Worm (Caenorhabditis elegans) whole organism, L3 larva: ENCODE results near the gene ceh-24.

ENCODE experiments used
- R02D3.7 ChIP-seq: fragments of 150-350 bp; optimal IDR thresholded peaks from 2 replicates; lab custom pipeline; 2014; ENCODE audit warnings: missing biosample characterization, missing genetic modification characterization
- ZK546.5 ChIP-seq: sonication (generic microtip); optimal IDR thresholded peaks from 2 replicates; lab custom pipeline; 2017; ENCODE audit warnings: missing biosample characterization, missing genetic modification characterization
- ama-1 ChIP-seq: fragments of 150-350 bp; optimal IDR thresholded peaks from 2 replicates; lab custom pipeline; 2018
- ceh-16 ChIP-seq: sonication (generic microtip); optimal IDR thresholded peaks from 2 replicates; lab custom pipeline; 2017; ENCODE audit warnings: missing biosample characterization, missing genetic modification characterization
- ceh-28 ChIP-seq: fragments of 150-350 bp; optimal IDR thresholded peaks from 2 replicates; lab custom pipeline; 2014; ENCODE audit warnings: missing biosample characterization, missing genetic modification reagents, missing genetic modification characterization
- ceh-82 ChIP-seq: fragments of 150-350 bp; optimal IDR thresholded peaks from 2 replicates; lab custom pipeline; 2014; ENCODE audit warnings: missing biosample characterization, missing genetic modification characterization
- ceh-9 ChIP-seq: sonication (generic microtip); optimal IDR thresholded peaks from 2 replicates; lab custom pipeline; 2018; ENCODE audit warnings: missing biosample characterization, missing genetic modification characterization
- daf-12 ChIP-seq: fragments of 150-350 bp; optimal IDR thresholded peaks from 2 replicates; lab custom pipeline; 2014; ENCODE audit warnings: missing biosample characterization, missing genetic modification reagents, missing genetic modification characterization
- egl-27 ChIP-seq: sonication (generic microtip); optimal IDR thresholded peaks from 4 replicates; lab custom pipeline; 2017; ENCODE audit warnings: missing biosample characterization, missing genetic modification reagents, missing genetic modification characterization
- egl-5 ChIP-seq: fragments of 150-350 bp; optimal IDR thresholded peaks from 2 replicates; lab custom pipeline; 2017; ENCODE audit warnings: missing biosample characterization, missing genetic modification reagents, missing genetic modification characterization, inconsistent platforms
- elt-1 ChIP-seq: fragments of 150-350 bp; optimal IDR thresholded peaks from 2 replicates; lab custom pipeline; 2014; ENCODE audit warnings: missing biosample characterization, missing genetic modification characterization
- elt-2 ChIP-seq: sonication (generic microtip); optimal IDR thresholded peaks from 2 replicates; lab custom pipeline; 2016; ENCODE audit warnings: missing genetic modification reagents, mild to moderate bottlenecking, missing genetic modification characterization, missing compliant biosample characterization
- elt-3 ChIP-seq, 3 experiments: fragments of 150-350 bp in 1 of 3; sonication (generic microtip) in 2 of 3; optimal IDR thresholded peaks; 2 replicates in 2 of 3; 4 replicates in 1 of 3; lab custom pipeline; 2014 to 2017; ENCODE audit warnings: missing biosample characterization in 3 of 3, missing genetic modification characterization in 3 of 3
- fkh-10 ChIP-seq: sonication (generic microtip); optimal IDR thresholded peaks from 2 replicates; lab custom pipeline; 2017; ENCODE audit warnings: missing biosample characterization, missing genetic modification reagents, missing genetic modification characterization
- fkh-2 ChIP-seq: fragments of 150-350 bp; optimal IDR thresholded peaks from 2 replicates; lab custom pipeline; 2014; ENCODE audit warnings: missing biosample characterization, missing genetic modification reagents, missing genetic modification characterization
- fos-1 ChIP-seq: fragments of 150-350 bp; optimal IDR thresholded peaks from 2 replicates; lab custom pipeline; 2014; ENCODE audit warnings: missing biosample characterization, missing genetic modification characterization
- hmg-11 ChIP-seq: sonication (generic microtip); optimal IDR thresholded peaks from 2 replicates; lab custom pipeline; 2016; ENCODE audit warnings: missing genetic modification characterization, missing compliant biosample characterization
- jun-1 ChIP-seq: fragments of 150-350 bp; optimal IDR thresholded peaks from 2 replicates; lab custom pipeline; 2014; ENCODE audit warnings: missing biosample characterization, missing genetic modification reagents, missing genetic modification characterization
- lin-15B ChIP-seq: fragments of 150-350 bp; optimal IDR thresholded peaks from 2 replicates; lab custom pipeline; 2014; ENCODE audit warnings: missing biosample characterization, missing genetic modification characterization
- mdl-1 ChIP-seq: fragments of 150-350 bp; optimal IDR thresholded peaks from 2 replicates; lab custom pipeline; 2014; ENCODE audit warnings: missing biosample characterization, missing genetic modification characterization
- mml-1 ChIP-seq: fragments of 150-350 bp; sonication (generic microtip); optimal IDR thresholded peaks from 3 replicates; lab custom pipeline; 2014; ENCODE audit warnings: missing biosample characterization, missing genetic modification characterization
- nfya-1 ChIP-seq: sonication (generic microtip); optimal IDR thresholded peaks from 2 replicates; lab custom pipeline; 2017; ENCODE audit warnings: missing genetic modification characterization, mild to moderate bottlenecking, missing compliant biosample characterization, antibody characterized with exemption, moderate library complexity; ENCODE audit not compliant: insufficient read depth
- nhr-11 ChIP-seq: fragments of 150-350 bp; optimal IDR thresholded peaks from 2 replicates; lab custom pipeline; 2014; ENCODE audit warnings: missing biosample characterization, missing genetic modification characterization
- nhr-12 ChIP-seq: fragments of 150-350 bp; optimal IDR thresholded peaks from 2 replicates; lab custom pipeline; 2014; ENCODE audit warnings: missing biosample characterization, missing genetic modification characterization
- nhr-23 ChIP-seq: fragments of 150-350 bp; optimal IDR thresholded peaks from 2 replicates; lab custom pipeline; 2014; ENCODE audit warnings: missing biosample characterization, missing genetic modification reagents, missing genetic modification characterization
- nhr-25 ChIP-seq: sonication (generic microtip); optimal IDR thresholded peaks from 2 replicates; lab custom pipeline; 2017; ENCODE audit warnings: missing biosample characterization, missing genetic modification characterization
- nhr-28 ChIP-seq: fragments of 150-350 bp; optimal IDR thresholded peaks from 2 replicates; lab custom pipeline; 2014; ENCODE audit warnings: missing biosample characterization, missing genetic modification characterization
- nhr-67 ChIP-seq: fragments of 150-350 bp; optimal IDR thresholded peaks from 2 replicates; lab custom pipeline; 2014; ENCODE audit warnings: missing biosample characterization, missing genetic modification characterization
- nhr-76 ChIP-seq: fragments of 150-350 bp; sonication (generic microtip); optimal IDR thresholded peaks from 5 replicates; lab custom pipeline; 2014; ENCODE audit warnings: missing biosample characterization, missing genetic modification characterization
- pqm-1 ChIP-seq: fragments of 150-350 bp; optimal IDR thresholded peaks from 2 replicates; lab custom pipeline; 2017; ENCODE audit warnings: missing biosample characterization, missing genetic modification characterization, inconsistent platforms
- sea-2 ChIP-seq: fragments of 150-350 bp; sonication (generic microtip); optimal IDR thresholded peaks from 4 replicates; lab custom pipeline; 2014; ENCODE audit warnings: missing biosample characterization, missing genetic modification reagents, missing genetic modification characterization
- skn-1 ChIP-seq: fragments of 150-350 bp; optimal IDR thresholded peaks from 2 replicates; lab custom pipeline; 2014; ENCODE audit warnings: missing biosample characterization, missing genetic modification characterization
- snpc-4 ChIP-seq: fragments of 150-350 bp; optimal IDR thresholded peaks from 2 replicates; lab custom pipeline; 2014; ENCODE audit warnings: missing biosample characterization, missing genetic modification characterization
- tbx-2 ChIP-seq: sonication (generic microtip); optimal IDR thresholded peaks from 2 replicates; lab custom pipeline; 2016; ENCODE audit warnings: mild to moderate bottlenecking, missing genetic modification characterization, missing compliant biosample characterization
- unc-62 ChIP-seq: fragments of 150-350 bp; sonication (generic microtip); optimal IDR thresholded peaks from 4 replicates; lab custom pipeline; 2014; ENCODE audit warnings: missing biosample characterization, missing genetic modification reagents, missing genetic modification characterization
- zag-1 ChIP-seq: fragments of 150-350 bp; optimal IDR thresholded peaks from 2 replicates; lab custom pipeline; 2014; ENCODE audit warnings: missing biosample characterization, missing genetic modification characterization
- ztf-11 ChIP-seq: fragments of 150-350 bp; optimal IDR thresholded peaks from 2 replicates; lab custom pipeline; 2014; ENCODE audit warnings: missing biosample characterization, missing genetic modification characterization
- ztf-4 ChIP-seq: fragments of 150-350 bp; optimal IDR thresholded peaks from 2 replicates; lab custom pipeline; 2014; ENCODE audit warnings: missing biosample characterization, missing genetic modification characterization

ceh-24 gene

ce11 chrV:13812931-13813330, at the start of gene ceh-24:
Gene ceh-24 (plus strand): TSS chrV:13813231.
- no peak for TF ChIP-seq nhr-28 (tag; lab: Kevin White, UChicago)
- TF ChIP-seq, all 47 proteins: peak for 0

ce11 chrV:13763723-13764122, 49.3 kb upstream of the ceh-24 start:
- TF ChIP-seq skn-1 (no peak), nhr-11 (tag; lab: Kevin White, UChicago) (peak; percentile 18)

ce11 chrV:13768388-13768787, 44.6 kb upstream of the ceh-24 start, which contains the start of gene F20G2.3:
Gene F20G2.3 (minus strand): TSS chrV:13768488.
- TF ChIP-seq unc-62 (GFP tag; lab: Kevin White, UChicago) (no peak), nhr-23 (tag; lab: Kevin White, UChicago) (peak; percentile 63), fos-1 (no peak)

- TF ChIP-seq nfya-1 (tag; lab: Kevin White, UChicago) (no peak), elt-1 (no peak), unc-62 (GFP tag; lab: Kevin White, UChicago) (no peak), ZK546.5 (no peak), nhr-67 (tag; lab: Kevin White, UChicago) (no peak), snpc-4 (no peak), elt-2 (tag; lab: Kevin White, UChicago) (peak; percentile 51), nhr-12 (tag; lab: Kevin White, UChicago) (no peak), elt-3 (tag; optimal IDR thresholded peaks at IDR 0.05; lab: Kevin White, UChicago) (no peak), nhr-28 (tag; lab: Kevin White, UChicago) (no peak), pqm-1 (tag; lab: Kevin White, UChicago) (peak; percentile 85), ceh-82 (tag; lab: Kevin White, UChicago) (no peak), lin-15B (tag; lab: Kevin White, UChicago) (no peak), daf-12 (tag; lab: Kevin White, UChicago) (no peak), R02D3.7 (tag; lab: Kevin White, UChicago) (no peak)
These were observed 44.0 kb upstream of the ceh-24 start, which contains the start of gene nas-24 for ce11 chrV:13768941-13769436. Gene nas-24 (plus strand): TSS chrV:13769386.

DNA sequence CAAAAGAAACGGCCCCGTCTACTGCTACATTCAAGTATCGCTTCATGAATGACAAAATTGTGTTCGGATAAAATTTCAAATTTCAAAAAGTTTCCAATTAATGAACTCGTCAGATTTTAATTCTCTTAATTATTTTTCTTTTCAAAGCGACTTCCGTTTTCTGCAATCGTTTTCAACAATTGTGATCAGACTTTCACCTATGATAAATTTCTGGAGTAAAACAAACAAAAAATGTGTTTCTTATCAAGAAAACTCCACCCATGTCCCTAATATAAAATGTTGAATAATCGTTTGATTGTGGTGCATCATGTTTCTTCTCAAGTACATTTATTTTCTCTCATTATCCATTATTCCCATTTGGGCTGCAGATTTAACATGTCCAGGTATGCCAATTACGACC, 41.8 kb upstream of the ceh-24 start, which contains the start of gene F20G2.5:
TSS of gene F20G2.5 (plus strand) at position 301 of the 400 bp plus-strand sequence.
- TF ChIP-seq elt-2 (tag; lab: Kevin White, UChicago) (peak; percentile 40), pqm-1 (tag; lab: Kevin White, UChicago) (peak; percentile 40), elt-3 (tag; optimal IDR thresholded peaks at IDR 0.05; lab: Kevin White, UChicago) (no peak)

DNA sequence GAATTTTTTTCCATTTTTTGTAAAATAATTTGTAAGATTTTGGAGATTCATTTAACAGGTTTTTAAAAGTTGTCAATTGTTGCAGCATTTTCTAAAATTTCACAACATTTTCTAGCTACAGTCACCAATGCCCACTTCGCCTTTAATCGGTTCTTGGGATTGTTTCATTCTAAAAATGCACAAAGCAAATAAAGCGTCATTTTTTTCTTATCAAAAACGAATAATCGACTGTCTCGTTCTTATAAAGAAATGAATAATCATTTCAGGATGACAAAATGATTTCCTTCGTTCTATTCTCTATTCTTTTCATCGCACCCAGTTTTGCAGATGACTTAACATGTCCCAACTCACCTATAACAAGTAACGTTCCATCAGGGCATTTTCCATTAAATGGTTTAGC, 37.5 kb upstream of the ceh-24 start, which contains the start of gene F53C11.1:
TSS of gene F53C11.1 (plus strand) at position 268 of the 400 bp plus-strand sequence.
- TF ChIP-seq pqm-1 (tag; lab: Kevin White, UChicago) (peak; percentile 73), snpc-4 (no peak), elt-2 (tag; lab: Kevin White, UChicago) (peak; percentile 28), jun-1 (tag; lab: Kevin White, UChicago) (no peak), nhr-28 (tag; lab: Kevin White, UChicago) (no peak), mdl-1 (tag; lab: Kevin White, UChicago) (no peak), ceh-9 (tag; lab: Kevin White, UChicago) (no peak), nhr-11 (tag; lab: Kevin White, UChicago) (no peak), R02D3.7 (tag; lab: Kevin White, UChicago) (no peak)
- TF ChIP-seq, all 47 proteins: peak for 2

- TF ChIP-seq lin-15B (tag; lab: Kevin White, UChicago) = no peak
- no peak for TF ChIP-seq tbx-2 (tag; lab: Kevin White, UChicago)
- TF ChIP-seq zag-1 (tag; lab: Kevin White, UChicago) = no peak
- no peak for TF ChIP-seq ceh-9 (tag; lab: Kevin White, UChicago)
- TF ChIP-seq fkh-2 (tag; lab: Kevin White, UChicago) = no peak
- no peak for TF ChIP-seq fkh-10 (GFP tag; lab: Kevin White, UChicago)
- TF ChIP-seq nhr-28 (tag; lab: Kevin White, UChicago) = no peak
- TF ChIP-seq nhr-11 (tag; lab: Kevin White, UChicago) = no peak
- TF ChIP-seq hmg-11 (tag; lab: Kevin White, UChicago) = no peak
- no peak for TF ChIP-seq ztf-4 (tag; lab: Kevin White, UChicago)
- no peak for TF ChIP-seq egl-27 (tag; lab: Kevin White, UChicago)
- TF ChIP-seq nhr-25 (tag; lab: Kevin White, UChicago) = no peak
- TF ChIP-seq ama-1 = no peak
- TF ChIP-seq nhr-76 (tag; lab: Kevin White, UChicago) = no peak
- no peak for TF ChIP-seq mdl-1 (tag; lab: Kevin White, UChicago)
- TF ChIP-seq sea-2 = no peak
- TF ChIP-seq nfya-1 (tag; lab: Kevin White, UChicago) = peak; percentile 10
- TF ChIP-seq elt-2 (tag; lab: Kevin White, UChicago) = no peak
- no peak for TF ChIP-seq snpc-4
- no peak for TF ChIP-seq ZK546.5
- TF ChIP-seq ztf-11 = no peak
- TF ChIP-seq mml-1 = no peak
- TF ChIP-seq skn-1 = no peak
- no peak for TF ChIP-seq ceh-28 (tag; lab: Kevin White, UChicago)
- TF ChIP-seq ceh-16 (tag; lab: Kevin White, UChicago) = no peak
- TF ChIP-seq egl-5 = peak; percentile 96
These were observed 35.2 kb upstream of the ceh-24 start, which contains the start of gene F53C11.9 for ce11 chrV:13777857-13778256. Gene F53C11.9 (plus strand): TSS chrV:13778015.
